Fruit fly (Drosophila melanogaster) whole organism, embryonic: ENCODE results near the gene Mettl5.

Experiments used
- Abd-B ChIP-seq: fragments of 200-800 bp; sonication (Bioruptor generic); optimal IDR thresholded peaks from 2 replicates; lab custom pipeline; 2018; ENCODE audit warnings: missing biosample characterization, mild to moderate bottlenecking, missing genetic modification characterization, moderate library complexity
- CG10321 ChIP-seq: fragments of 200-800 bp; sonication (Bioruptor generic); IDR thresholded peaks from 2 replicates; pipeline ENCODE4 v1.3.6; 2022; ENCODE audit warnings: missing biosample characterization, missing genetic modification characterization
- CG11398 ChIP-seq: fragments of 200-800 bp; sonication (Bioruptor generic); optimal IDR thresholded peaks from 2 replicates; lab custom pipeline; 2016; ENCODE audit warnings: missing biosample characterization, missing genetic modification characterization
- CG12104 ChIP-seq: fragments of 200-800 bp; sonication (Bioruptor generic); optimal IDR thresholded peaks from 3 replicates; lab custom pipeline; 2016; ENCODE audit warnings: missing biosample characterization, missing genetic modification characterization
- CG12942 ChIP-seq: fragments of 200-800 bp; sonication (Bioruptor generic); optimal IDR thresholded peaks from 3 replicates; lab custom pipeline; 2016; ENCODE audit warnings: missing biosample characterization, missing genetic modification characterization
- CG13287 ChIP-seq: fragments of 200-800 bp; sonication (Bioruptor generic); IDR thresholded peaks from 2 replicates; pipeline ENCODE4 v1.3.6; 2022; ENCODE audit warnings: missing biosample characterization, missing genetic modification characterization; ENCODE audit not compliant: partially characterized antibody
- CG13424 ChIP-seq: fragments of 200-800 bp; sonication (Bioruptor generic); optimal IDR thresholded peaks from 2 replicates; lab custom pipeline; 2019; ENCODE audit warnings: missing biosample characterization, mild to moderate bottlenecking, missing genetic modification characterization, moderate library complexity
- CG14860 ChIP-seq: fragments of 200-800 bp; sonication (Bioruptor generic); IDR thresholded peaks from 3 replicates; pipeline ENCODE4 v1.3.6; 2022; ENCODE audit warnings: missing biosample characterization, missing genetic modification characterization; ENCODE audit not compliant: partially characterized antibody
- CG17359 ChIP-seq: fragments of 200-800 bp; sonication (Bioruptor generic); optimal IDR thresholded peaks from 3 replicates; lab custom pipeline; 2018; ENCODE audit warnings: missing biosample characterization, mild to moderate bottlenecking, missing genetic modification characterization, moderate library complexity
- CG17612 ChIP-seq: fragments of 200-800 bp; sonication (Bioruptor generic); IDR thresholded peaks from 2 replicates; pipeline ENCODE4 v1.3.6; 2022; ENCODE audit warnings: missing biosample characterization, missing genetic modification characterization
- CG1832 ChIP-seq: fragments of 200-800 bp; sonication (Bioruptor generic); optimal IDR thresholded peaks from 2 replicates; lab custom pipeline; 2017; ENCODE audit warnings: missing biosample characterization, mild to moderate bottlenecking, missing genetic modification characterization, inconsistent platforms
- CG2120 ChIP-seq: fragments of 200-800 bp; sonication (Bioruptor generic); optimal IDR thresholded peaks from 3 replicates; lab custom pipeline; 2016; ENCODE audit warnings: missing biosample characterization, missing genetic modification characterization
- CG31365 ChIP-seq: fragments of 200-800 bp; sonication (Bioruptor generic); optimal IDR thresholded peaks from 2 replicates; lab custom pipeline; 2018; ENCODE audit warnings: missing biosample characterization, mild to moderate bottlenecking, missing genetic modification characterization
- CG33213 ChIP-seq: fragments of 200-800 bp; sonication (Bioruptor generic); optimal IDR thresholded peaks from 3 replicates; lab custom pipeline; 2016; ENCODE audit warnings: missing biosample characterization, missing genetic modification characterization
- CG34376 ChIP-seq: fragments of 200-800 bp; sonication (Bioruptor generic); optimal IDR thresholded peaks from 2 replicates; lab custom pipeline; 2018; ENCODE audit warnings: missing biosample characterization, mild to moderate bottlenecking, missing genetic modification characterization
- CG3847 ChIP-seq: fragments of 200-800 bp; sonication (Bioruptor generic); IDR thresholded peaks from 2 replicates; pipeline ENCODE4 v1.3.6; 2022; ENCODE audit warnings: missing biosample characterization, missing genetic modification characterization
- CG4360 ChIP-seq: fragments of 200-800 bp; sonication (Bioruptor generic); IDR thresholded peaks from 2 replicates; pipeline ENCODE4 v1.3.6; 2022; ENCODE audit warnings: missing biosample characterization, missing genetic modification characterization
- CG4424 ChIP-seq: fragments of 200-800 bp; sonication (Bioruptor generic); optimal IDR thresholded peaks from 3 replicates; lab custom pipeline; 2016; ENCODE audit warnings: missing biosample characterization, missing genetic modification characterization
- CG4730 ChIP-seq: fragments of 200-800 bp; sonication (Bioruptor generic); IDR thresholded peaks from 2 replicates; pipeline ENCODE4 v1.3.6; 2022; ENCODE audit warnings: missing biosample characterization, missing genetic modification characterization
- CG7987 ChIP-seq: fragments of 200-800 bp; sonication (Bioruptor generic); optimal IDR thresholded peaks from 2 replicates; lab custom pipeline; 2018; ENCODE audit warnings: missing biosample characterization, mild to moderate bottlenecking, missing genetic modification characterization, moderate library complexity
- CG8290 ChIP-seq, 3 experiments: fragments of 200-800 bp; sonication (Bioruptor generic); optimal IDR thresholded peaks; 2 replicates each; lab custom pipeline; 2016 to 2019; ENCODE audit warnings: missing biosample characterization in 3 of 3, missing genetic modification characterization in 3 of 3, mild to moderate bottlenecking in 2 of 3, moderate library complexity in 1 of 3
- CG9727 ChIP-seq: fragments of 200-800 bp; sonication (Bioruptor generic); optimal IDR thresholded peaks from 3 replicates; lab custom pipeline; 2017; ENCODE audit warnings: missing biosample characterization, mild to moderate bottlenecking, missing genetic modification characterization
- CrebB ChIP-seq: fragments of 200-800 bp; sonication (Bioruptor generic); optimal IDR thresholded peaks from 3 replicates; lab custom pipeline; 2018; ENCODE audit warnings: missing biosample characterization, mild to moderate bottlenecking, missing genetic modification characterization
- Deaf1 ChIP-seq: fragments of 200-800 bp; optimal IDR thresholded peaks from 3 replicates; lab custom pipeline; 2019; ENCODE audit warnings: missing biosample characterization, mild to moderate bottlenecking, missing genetic modification characterization, moderate library complexity
- ERR ChIP-seq: fragments of 200-800 bp; sonication (Bioruptor generic); optimal IDR thresholded peaks from 2 replicates; lab custom pipeline; 2016; ENCODE audit warnings: missing biosample characterization, missing genetic modification characterization
- Elba2 ChIP-seq: fragments of 200-800 bp; sonication (Bioruptor generic); optimal IDR thresholded peaks from 3 replicates; lab custom pipeline; 2016; ENCODE audit warnings: missing biosample characterization, missing genetic modification characterization
- Kr ChIP-seq: fragments of 200-800 bp; sonication (Bioruptor generic); optimal IDR thresholded peaks from 2 replicates; lab custom pipeline; 2017; ENCODE audit warnings: missing biosample characterization, mild to moderate bottlenecking, missing genetic modification characterization
- Lim3 ChIP-seq: fragments of 200-800 bp; sonication (Bioruptor generic); IDR thresholded peaks from 2 replicates; pipeline ENCODE4 v1.3.6; 2022; ENCODE audit warnings: missing biosample characterization, missing genetic modification characterization
- Neu2 ChIP-seq: fragments of 200-800 bp; sonication (Bioruptor generic); optimal IDR thresholded peaks from 3 replicates; lab custom pipeline; 2016; ENCODE audit warnings: missing biosample characterization, missing genetic modification characterization, borderline replicate concordance
- Usf ChIP-seq: fragments of 200-800 bp; sonication (Bioruptor generic); optimal IDR thresholded peaks from 2 replicates; lab custom pipeline; 2017; ENCODE audit warnings: missing genotype, missing biosample characterization, missing genetic modification characterization
- Vsx1 ChIP-seq: fragments of 200-800 bp; sonication (Bioruptor generic); optimal IDR thresholded peaks from 2 replicates; lab custom pipeline; 2017; ENCODE audit warnings: missing biosample characterization, mild to moderate bottlenecking, missing genetic modification characterization, missing genetic modification reagents
- bowl ChIP-seq: fragments of 200-800 bp; sonication (Bioruptor generic); IDR thresholded peaks from 2 replicates; pipeline ENCODE4 v1.3.6; 2022; ENCODE audit warnings: missing biosample characterization, missing genetic modification characterization
- cad ChIP-seq: fragments of >200 bp; optimal IDR thresholded peaks from 2 replicates; lab custom pipeline; 2017; ENCODE audit warnings: missing biosample characterization, missing genetic modification characterization
- dmrt99B ChIP-seq: fragments of 200-800 bp; sonication (Bioruptor generic); optimal IDR thresholded peaks from 2 replicates; lab custom pipeline; 2018; ENCODE audit warnings: missing biosample characterization, mild to moderate bottlenecking, missing genetic modification characterization, moderate library complexity
- dysf ChIP-seq: fragments of 200-800 bp; sonication (Bioruptor generic); IDR thresholded peaks from 3 replicates; pipeline ENCODE4 v1.3.6; 2022; ENCODE audit warnings: missing biosample characterization, missing genetic modification characterization
- gt ChIP-seq: fragments of 200-800 bp; sonication (Bioruptor generic); IDR thresholded peaks from 2 replicates; pipeline ENCODE4 v1.3.6; 2022; ENCODE audit warnings: missing biosample characterization, missing genetic modification characterization
- hbn ChIP-seq: fragments of 200-800 bp; sonication (Bioruptor generic); IDR thresholded peaks from 2 replicates; pipeline ENCODE4 v1.3.6; 2022; ENCODE audit warnings: missing biosample characterization, missing genetic modification characterization; ENCODE audit not compliant: partially characterized antibody
- jing ChIP-seq: fragments of 200-800 bp; sonication (Bioruptor generic); optimal IDR thresholded peaks from 2 replicates; lab custom pipeline; 2018; ENCODE audit warnings: missing biosample characterization, mild to moderate bottlenecking, missing genetic modification characterization
- lbe ChIP-seq: fragments of 200-800 bp; sonication (Bioruptor generic); optimal IDR thresholded peaks from 2 replicates; lab custom pipeline; 2016; ENCODE audit warnings: missing biosample characterization, mild to moderate bottlenecking, missing genetic modification characterization
- lilli ChIP-seq: fragments of 200-800 bp; sonication (Bioruptor generic); optimal IDR thresholded peaks from 3 replicates; lab custom pipeline; 2016; ENCODE audit warnings: missing biosample characterization, missing genetic modification characterization
- ranshi ChIP-seq: fragments of 200-800 bp; sonication (Bioruptor generic); IDR thresholded peaks from 2 replicates; pipeline ENCODE4 v1.3.6; 2022; ENCODE audit warnings: missing biosample characterization, missing genetic modification characterization
- sc ChIP-seq, 3 experiments: fragments of >200 bp in 2 of 3; fragments of 200-800 bp in 1 of 3; sonication (Bioruptor generic) in 1 of 3; optimal IDR thresholded peaks; 2 replicates in 2 of 3; 3 replicates in 1 of 3; lab custom pipeline; 2017; ENCODE audit warnings: mild to moderate bottlenecking in 1 of 3, missing biosample characterization in 1 of 3, missing genetic modification characterization in 1 of 3, missing genetic modification reagents in 1 of 3
- sens-2 ChIP-seq: fragments of 200-800 bp; sonication (Bioruptor generic); IDR thresholded peaks from 2 replicates; pipeline ENCODE4 v1.3.6; 2022; ENCODE audit warnings: missing biosample characterization, missing genetic modification characterization
- seq ChIP-seq: fragments of 200-800 bp; sonication (Bioruptor generic); IDR thresholded peaks from 2 replicates; pipeline ENCODE4 v1.3.6; 2022; ENCODE audit warnings: missing biosample characterization, missing genetic modification characterization
- ssp ChIP-seq: fragments of 200-800 bp; sonication (Bioruptor generic); IDR thresholded peaks from 2 replicates; pipeline ENCODE4 v1.3.6; 2022; ENCODE audit warnings: missing biosample characterization, missing genetic modification characterization
- tna ChIP-seq: fragments of 200-800 bp; sonication (Bioruptor generic); IDR thresholded peaks from 2 replicates; pipeline ENCODE4 v1.3.6; 2022; ENCODE audit warnings: missing biosample characterization, missing genetic modification characterization; ENCODE audit not compliant: partially characterized antibody
- unc-4 ChIP-seq: fragments of 200-800 bp; sonication (Bioruptor generic); IDR thresholded peaks from 2 replicates; pipeline ENCODE4 v1.3.6; 2022; ENCODE audit warnings: missing biosample characterization, missing genetic modification characterization; ENCODE audit not compliant: partially characterized antibody
- wdn ChIP-seq: fragments of 200-800 bp; sonication (Bioruptor generic); IDR thresholded peaks from 2 replicates; pipeline ENCODE4 v1.3.6; 2022; ENCODE audit warnings: missing biosample characterization, missing genetic modification characterization
- zfh2 ChIP-seq: fragments of 200-800 bp; sonication (Bioruptor generic); optimal IDR thresholded peaks from 2 replicates; lab custom pipeline; 2016; ENCODE audit warnings: missing biosample characterization, missing genetic modification characterization

Mettl5 gene

DNA sequence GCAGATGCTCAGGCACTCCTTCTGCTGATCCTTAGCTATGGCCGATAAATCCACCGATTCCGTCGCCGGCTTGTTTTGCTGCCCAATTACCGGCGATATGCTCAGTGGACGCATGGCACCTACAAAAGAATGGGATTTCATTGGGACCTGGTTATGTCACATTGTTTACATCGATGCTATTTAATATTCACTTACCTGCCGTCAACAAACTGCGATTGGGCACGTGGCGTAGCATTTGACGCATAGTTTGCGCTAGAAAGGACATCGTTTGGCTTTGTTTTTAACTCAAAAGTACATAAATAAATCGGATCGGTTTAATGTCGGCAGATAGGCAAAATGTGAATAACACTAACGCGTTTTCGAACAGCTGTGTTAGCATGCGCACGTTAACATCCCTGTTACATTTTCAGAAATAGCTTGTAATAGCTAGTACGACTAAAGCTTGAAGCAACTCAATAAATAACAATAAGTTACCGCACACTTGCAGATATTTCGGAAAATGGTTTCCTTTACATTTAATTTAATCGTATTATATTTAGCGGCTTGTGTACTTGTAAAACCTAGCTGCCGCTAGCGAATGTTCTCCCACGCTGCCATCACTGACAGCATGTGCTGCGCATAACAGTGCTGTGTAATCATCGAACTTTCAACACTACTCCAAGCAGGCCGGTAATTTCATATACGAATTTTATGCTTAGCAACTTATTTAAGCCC lies 8.7 kb upstream of the Mettl5 start, which contains the start of the genes mRpL21 and rept (continued):
- TF ChIP-seq CG9727 (GFP tag; lab: Kevin White, UChicago) = peak; percentile 46
- TF ChIP-seq lilli (GFP tag; lab: Kevin White, UChicago) = peak; percentile 80
- TF ChIP-seq CG13287 = peak; percentile 46; the same call in 1 of the 2 replicates
- no peak for TF ChIP-seq sc (optimal IDR thresholded peaks at IDR 0.05; lab: Kevin White, UChicago)
- TF ChIP-seq sc (GFP tag; optimal IDR thresholded peaks at IDR 0.05; lab: Kevin White, UChicago) = peak; percentile 5
- peak; percentile 74 for TF ChIP-seq zfh2
- no peak for TF ChIP-seq gt (GFP tag; lab: Robert Waterston, UW)
- TF ChIP-seq CG17359 (tag; lab: Kevin White, UChicago) = no peak
- no peak for TF ChIP-seq seq (GFP tag; lab: Robert Waterston, UW)
- TF ChIP-seq Usf (GFP tag; lab: Kevin White, UChicago) = no peak
- peak; percentile 45; the same call in 2 of the 3 replicates for TF ChIP-seq dysf (GFP tag; lab: Robert Waterston, UW)
- TF ChIP-seq CG12104 (GFP tag; lab: Kevin White, UChicago) = no peak
- TF ChIP-seq CG3847 (GFP tag; lab: Robert Waterston, UW) = peak; percentile 73
- TF ChIP-seq CG2120 (GFP tag; lab: Kevin White, UChicago) = peak; percentile 87
- TF ChIP-seq lbe (GFP tag; lab: Kevin White, UChicago) = no peak
- TF ChIP-seq CG8290 (GFP tag; optimal IDR thresholded peaks at IDR 0.05; lab: Kevin White, UChicago) = peak; percentile 11
- TF ChIP-seq CG8290 (tag; optimal IDR thresholded peaks at IDR 0.05; lab: Kevin White, UChicago) = peak in 1 of 2 experiments; percentile 63
- no peak for TF ChIP-seq jing
- TF ChIP-seq CG4730 (GFP tag; lab: Robert Waterston, UW) = no peak
- no peak for TF ChIP-seq Abd-B (GFP tag; lab: Kevin White, UChicago)
- no peak for TF ChIP-seq ssp (GFP tag; lab: Robert Waterston, UW)
- no peak for TF ChIP-seq CG17612 (GFP tag; lab: Robert Waterston, UW)
- TF ChIP-seq CG11398 (GFP tag; lab: Kevin White, UChicago) = peak; percentile 16
- TF ChIP-seq bowl (GFP tag; lab: Robert Waterston, UW) = no peak
- TF ChIP-seq cad (GFP tag; lab: Kevin White, UChicago) = no peak
- TF ChIP-seq CG33213 (GFP tag; lab: Kevin White, UChicago) = peak; percentile 22
- TF ChIP-seq CG31365 (tag; lab: Kevin White, UChicago) = no peak
- no peak for TF ChIP-seq unc-4 (GFP tag; lab: Robert Waterston, UW)
- TF ChIP-seq CG12942 (GFP tag; lab: Kevin White, UChicago) = peak; percentile 28
- no peak for TF ChIP-seq Elba2 (GFP tag; lab: Kevin White, UChicago)
- peak; percentile 47 for TF ChIP-seq CrebB (tag; lab: Kevin White, UChicago)
- TF ChIP-seq wdn (GFP tag; lab: Robert Waterston, UW) = peak; percentile 16; the same call in 1 of the 2 replicates
- peak; percentile 6 for TF ChIP-seq Deaf1 (tag; lab: Kevin White, UChicago)
- no peak for TF ChIP-seq CG1832 (GFP tag; lab: Kevin White, UChicago)
- TF ChIP-seq CG10321 = no peak
- peak; percentile 36 for TF ChIP-seq CG7987 (GFP tag; lab: Kevin White, UChicago)
- no peak for TF ChIP-seq Lim3 (GFP tag; lab: Robert Waterston, UW)
- TF ChIP-seq ERR (GFP tag; lab: Kevin White, UChicago) = no peak
- no peak for TF ChIP-seq CG14860
- TF ChIP-seq CG4424 (GFP tag; lab: Kevin White, UChicago) = peak; percentile 60

DNA sequence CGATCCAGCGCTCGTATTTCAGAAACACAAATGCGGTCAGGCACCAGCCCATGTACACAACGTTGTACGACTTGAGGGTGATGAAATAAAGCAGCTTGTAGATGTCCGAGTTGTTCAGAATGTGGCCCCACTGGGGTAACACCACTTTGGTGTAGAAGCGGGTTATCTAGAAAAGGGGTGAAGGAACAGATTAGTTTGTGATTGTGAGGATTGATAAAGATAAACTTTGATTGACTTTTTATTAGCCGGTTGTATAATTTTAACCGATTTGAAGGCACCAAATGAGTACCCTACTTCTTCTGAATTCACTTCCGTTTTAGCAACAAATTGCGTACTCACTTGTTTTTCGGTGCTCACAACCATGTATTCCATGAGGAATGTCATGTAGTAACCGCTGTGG lies 5.4 kb upstream of the Mettl5 start:
- no peak for TF ChIP-seq dmrt99B (tag; lab: Kevin White, UChicago)
- peak; percentile 4 for TF ChIP-seq CG34376 (GFP tag; lab: Kevin White, UChicago)
- TF ChIP-seq Vsx1 (GFP tag; lab: Kevin White, UChicago) = peak; percentile 44
- no peak for TF ChIP-seq ERR (GFP tag; lab: Kevin White, UChicago)
- peak; percentile 80; the same call in 1 of the 2 replicates for TF ChIP-seq sens-2 (GFP tag; lab: Robert Waterston, UW)
- no peak for TF ChIP-seq Kr (GFP tag; lab: Kevin White, UChicago)
- no peak for TF ChIP-seq Neu2 (GFP tag; lab: Kevin White, UChicago)
- TF ChIP-seq CG13424 = no peak
- TF ChIP-seq ranshi (GFP tag; lab: Robert Waterston, UW) = no peak
- no peak for TF ChIP-seq tna (GFP tag; lab: Robert Waterston, UW)
- TF ChIP-seq hbn (GFP tag; lab: Robert Waterston, UW) = no peak
- TF ChIP-seq CG4360 = no peak
